Worm (Caenorhabditis elegans) whole organism, L3 larva: ENCODE results near the gene Y82E9BL.3.

ENCODE experiments used
- ama-1 ChIP-seq: fragments of 150-350 bp; optimal IDR thresholded peaks from 2 replicates; lab custom pipeline; 2018
- nhr-76 ChIP-seq: fragments of 150-350 bp; sonication (generic microtip); optimal IDR thresholded peaks from 5 replicates; lab custom pipeline; 2014; ENCODE audit warnings: missing biosample characterization, missing genetic modification characterization

ce11 chrIII:1326490-1326889, 24.2 kb downstream of the Y82E9BL.3 start, which contains the start of gene Y82E9BL.18:
- TF ChIP-seq ama-1 (lab: Kevin White, UChicago): no peak
- no peak for TF ChIP-seq nhr-76 (tag; lab: Kevin White, UChicago)
